Worm (Caenorhabditis elegans): ENCODE data around the gene ZK666.14.

- TF ChIP-seq mdl-1 (tag; optimal IDR thresholded peaks at IDR 0.05), result no peak
- TF ChIP-seq pha-4 (tag; optimal IDR thresholded peaks at IDR 0.05), result no peak
- no peak for TF ChIP-seq unc-62 (GFP tag; optimal IDR thresholded peaks at IDR 0.05)
- TF ChIP-seq elt-3 (tag; optimal IDR thresholded peaks at IDR 0.05), result no peak
- no peak for TF ChIP-seq ama-1 (optimal IDR thresholded peaks at IDR 0.05)
- TF ChIP-seq snpc-4 (tag; optimal IDR thresholded peaks at IDR 0.05), result no peak
Observed at ce11 chrII:10449707-10450106, 44.9 kb upstream of the ZK666.14 start, which contains the start of gene lin-56.

Data from whole organism, L3 larva.